Fruit fly (Drosophila melanogaster) whole organism, embryonic: Measurements from ENCODE around the gene Tengl1.

ENCODE experiments used
- ATbp ChIP-seq: fragments of 200-800 bp; sonication (Bioruptor generic); optimal IDR thresholded peaks from 2 replicates; lab custom pipeline; 2017; ENCODE audit warnings: missing biosample characterization, mild to moderate bottlenecking, missing genetic modification characterization, missing genetic modification reagents
- Atf3 ChIP-seq: fragments of 200-800 bp; sonication (Bioruptor generic); optimal IDR thresholded peaks from 3 replicates; lab custom pipeline; 2016; ENCODE audit warnings: missing biosample characterization, missing genetic modification characterization
- CG10959 ChIP-seq: fragments of 200-800 bp; sonication (Bioruptor generic); IDR thresholded peaks from 2 replicates; pipeline ENCODE4 v1.3.6; 2022; ENCODE audit warnings: missing biosample characterization, missing genetic modification characterization
- CG10979 ChIP-seq: fragments of 200-800 bp; sonication (Bioruptor generic); optimal IDR thresholded peaks from 2 replicates; lab custom pipeline; 2018; ENCODE audit warnings: missing biosample characterization, mild to moderate bottlenecking, missing genetic modification characterization, moderate library complexity
- CG12071 ChIP-seq: fragments of 200-800 bp; sonication (Bioruptor generic); optimal IDR thresholded peaks from 3 replicates; lab custom pipeline; 2018; ENCODE audit warnings: missing biosample characterization, mild to moderate bottlenecking, missing genetic modification characterization
- CG12155 ChIP-seq: fragments of 200-800 bp; sonication (Bioruptor generic); optimal IDR thresholded peaks from 3 replicates; lab custom pipeline; 2016; ENCODE audit warnings: missing biosample characterization, missing genetic modification characterization
- CG12219 ChIP-seq: fragments of 200-800 bp; sonication (Bioruptor generic); optimal IDR thresholded peaks from 3 replicates; lab custom pipeline; 2018; ENCODE audit warnings: missing biosample characterization, mild to moderate bottlenecking, missing genetic modification characterization
- CG12744 ChIP-seq: fragments of 200-800 bp; sonication (Bioruptor generic); optimal IDR thresholded peaks from 2 replicates; lab custom pipeline; 2016; ENCODE audit warnings: missing biosample characterization, missing genetic modification characterization
- CG15269 ChIP-seq: fragments of 200-800 bp; sonication (Bioruptor generic); optimal IDR thresholded peaks from 2 replicates; lab custom pipeline; 2018; ENCODE audit warnings: missing biosample characterization, mild to moderate bottlenecking, missing genetic modification characterization, moderate library complexity
- CG15514 ChIP-seq: fragments of 200-800 bp; sonication (Bioruptor generic); optimal IDR thresholded peaks from 3 replicates; lab custom pipeline; 2017; ENCODE audit warnings: missing biosample characterization, missing genetic modification characterization, mild to moderate bottlenecking, moderate library complexity, missing genetic modification reagents
- CG17328 ChIP-seq: fragments of 200-800 bp; sonication (Bioruptor generic); IDR thresholded peaks from 2 replicates; pipeline ENCODE4 v1.3.6; 2022; ENCODE audit warnings: missing biosample characterization, missing genetic modification characterization
- CG17612 ChIP-seq: fragments of 200-800 bp; sonication (Bioruptor generic); IDR thresholded peaks from 2 replicates; pipeline ENCODE4 v1.3.6; 2022; ENCODE audit warnings: missing biosample characterization, missing genetic modification characterization
- CG17829 ChIP-seq: fragments of 200-800 bp; optimal IDR thresholded peaks from 2 replicates; lab custom pipeline; 2019; ENCODE audit warnings: missing biosample characterization, mild to moderate bottlenecking, missing genetic modification characterization, moderate library complexity
- CG2875 ChIP-seq: fragments of 200-800 bp; sonication (Bioruptor generic); optimal IDR thresholded peaks from 2 replicates; lab custom pipeline; 2017; ENCODE audit warnings: missing biosample characterization, mild to moderate bottlenecking, missing genetic modification characterization, missing genetic modification reagents
- CG4820 ChIP-seq: fragments of 200-800 bp; sonication (Bioruptor generic); optimal IDR thresholded peaks from 3 replicates; lab custom pipeline; 2016; ENCODE audit warnings: missing biosample characterization, missing genetic modification characterization
- CG6813 ChIP-seq: fragments of 200-800 bp; sonication (Bioruptor generic); optimal IDR thresholded peaks from 2 replicates; lab custom pipeline; 2017; ENCODE audit warnings: missing biosample characterization, missing genetic modification characterization, mild to moderate bottlenecking, moderate library complexity, missing genetic modification reagents
- CG7745 ChIP-seq: fragments of 200-800 bp; sonication (Bioruptor generic); optimal IDR thresholded peaks from 2 replicates; lab custom pipeline; 2018; ENCODE audit warnings: missing biosample characterization, mild to moderate bottlenecking, missing genetic modification characterization, moderate library complexity
- CG7839 ChIP-seq: fragments of 200-800 bp; sonication (Bioruptor generic); optimal IDR thresholded peaks from 3 replicates; lab custom pipeline; 2018; ENCODE audit warnings: missing biosample characterization, mild to moderate bottlenecking, missing genetic modification characterization, moderate library complexity
- CG7987 ChIP-seq: fragments of 200-800 bp; sonication (Bioruptor generic); optimal IDR thresholded peaks from 2 replicates; lab custom pipeline; 2018; ENCODE audit warnings: missing biosample characterization, mild to moderate bottlenecking, missing genetic modification characterization, moderate library complexity
- CG8924 ChIP-seq: fragments of 200-800 bp; optimal IDR thresholded peaks from 3 replicates; lab custom pipeline; 2019; ENCODE audit warnings: missing biosample characterization, mild to moderate bottlenecking, missing genetic modification characterization, moderate library complexity
- HmgD ChIP-seq: fragments of 200-800 bp; sonication (Bioruptor generic); optimal IDR thresholded peaks from 3 replicates; lab custom pipeline; 2016; ENCODE audit warnings: missing biosample characterization, missing genetic modification characterization
- Hmx ChIP-seq: fragments of 200-800 bp; sonication (Bioruptor generic); optimal IDR thresholded peaks from 2 replicates; lab custom pipeline; 2016; ENCODE audit warnings: missing biosample characterization, missing genetic modification characterization
- Hr3 ChIP-seq: fragments of 200-800 bp; sonication (Bioruptor generic); optimal IDR thresholded peaks from 3 replicates; lab custom pipeline; 2016; ENCODE audit warnings: missing biosample characterization, missing genetic modification characterization
- MBD-R2 ChIP-seq: fragments of 200-800 bp; sonication (Bioruptor generic); IDR thresholded peaks from 2 replicates; pipeline ENCODE4 v1.3.6; 2022; ENCODE audit warnings: missing biosample characterization, missing genetic modification characterization
- Oli ChIP-seq: fragments of 200-800 bp; sonication (Bioruptor generic); optimal IDR thresholded peaks from 2 replicates; lab custom pipeline; 2018; ENCODE audit warnings: missing biosample characterization, mild to moderate bottlenecking, missing genetic modification characterization, moderate library complexity
- Ravus ChIP-seq: fragments of 200-800 bp; sonication (Bioruptor generic); IDR thresholded peaks from 2 replicates; pipeline ENCODE4 v1.3.6; 2022; ENCODE audit warnings: missing biosample characterization, missing genetic modification characterization
- Sin3A ChIP-seq: fragments of >200 bp; optimal IDR thresholded peaks from 2 replicates; lab custom pipeline; 2018
- Six4 ChIP-seq: fragments of 200-800 bp; sonication (Bioruptor generic); optimal IDR thresholded peaks from 2 replicates; lab custom pipeline; 2016; ENCODE audit warnings: missing biosample characterization, missing genetic modification characterization
- Sox102F ChIP-seq: fragments of 200-800 bp; sonication (Bioruptor generic); optimal IDR thresholded peaks from 2 replicates; lab custom pipeline; 2018; ENCODE audit warnings: missing biosample characterization, mild to moderate bottlenecking, missing genetic modification characterization, moderate library complexity
- Ssrp ChIP-seq: fragments of 200-800 bp; sonication (Bioruptor generic); optimal IDR thresholded peaks from 2 replicates; lab custom pipeline; 2018; ENCODE audit warnings: missing biosample characterization, mild to moderate bottlenecking, missing genetic modification characterization, moderate library complexity
- Usf ChIP-seq: fragments of 200-800 bp; sonication (Bioruptor generic); optimal IDR thresholded peaks from 2 replicates; lab custom pipeline; 2017; ENCODE audit warnings: missing genotype, missing biosample characterization, missing genetic modification characterization
- abd-A ChIP-seq: fragments of 200-800 bp; sonication (Bioruptor generic); optimal IDR thresholded peaks from 3 replicates; lab custom pipeline; 2019; ENCODE audit warnings: missing biosample characterization, mild to moderate bottlenecking, missing genetic modification characterization, moderate library complexity
- br ChIP-seq: fragments of >200 bp; optimal IDR thresholded peaks from 2 replicates; lab custom pipeline; 2017
- crc ChIP-seq: fragments of 200-800 bp; sonication (Bioruptor generic); optimal IDR thresholded peaks from 2 replicates; lab custom pipeline; 2016; ENCODE audit warnings: missing biosample characterization, missing genetic modification characterization
- da ChIP-seq: fragments of 200-800 bp; sonication (Bioruptor generic); optimal IDR thresholded peaks from 2 replicates; lab custom pipeline; 2016; ENCODE audit warnings: missing biosample characterization, missing genetic modification characterization
- dysf ChIP-seq: fragments of 200-800 bp; sonication (Bioruptor generic); IDR thresholded peaks from 3 replicates; pipeline ENCODE4 v1.3.6; 2022; ENCODE audit warnings: missing biosample characterization, missing genetic modification characterization
- gcm ChIP-seq: fragments of 200-800 bp; sonication (Bioruptor generic); optimal IDR thresholded peaks from 2 replicates; lab custom pipeline; 2019; ENCODE audit warnings: missing biosample characterization, mild to moderate bottlenecking, missing genetic modification characterization, moderate library complexity
- gsb ChIP-seq: fragments of 200-800 bp; sonication (Bioruptor generic); IDR thresholded peaks from 2 replicates; pipeline ENCODE4 v1.3.6; 2022; ENCODE audit warnings: missing biosample characterization, missing genetic modification characterization
- kay ChIP-seq: fragments of 200-800 bp; sonication (Bioruptor generic); optimal IDR thresholded peaks from 2 replicates; lab custom pipeline; 2016; ENCODE audit warnings: missing biosample characterization, missing genetic modification characterization
- lab ChIP-seq: fragments of 200-800 bp; sonication (Bioruptor generic); optimal IDR thresholded peaks from 3 replicates; lab custom pipeline; 2017; ENCODE audit warnings: missing biosample characterization, missing genetic modification characterization, mild to moderate bottlenecking, moderate library complexity, missing genetic modification reagents
- mirr ChIP-seq: fragments of 200-800 bp; sonication (Bioruptor generic); optimal IDR thresholded peaks from 3 replicates; lab custom pipeline; 2018; ENCODE audit warnings: missing biosample characterization, mild to moderate bottlenecking, missing genetic modification characterization
- nom ChIP-seq: fragments of 200-800 bp; sonication (Bioruptor generic); optimal IDR thresholded peaks from 2 replicates; lab custom pipeline; 2017; ENCODE audit warnings: missing biosample characterization, missing genetic modification characterization, mild to moderate bottlenecking, moderate library complexity, missing genetic modification reagents
- peb ChIP-seq: fragments of 200-800 bp; sonication (Bioruptor generic); IDR thresholded peaks from 2 replicates; pipeline ENCODE4 v1.3.6; 2022; ENCODE audit warnings: missing biosample characterization, missing genetic modification characterization
- ranshi ChIP-seq: fragments of 200-800 bp; sonication (Bioruptor generic); IDR thresholded peaks from 2 replicates; pipeline ENCODE4 v1.3.6; 2022; ENCODE audit warnings: missing biosample characterization, missing genetic modification characterization
- sc ChIP-seq, 3 experiments: fragments of >200 bp in 2 of 3; fragments of 200-800 bp in 1 of 3; sonication (Bioruptor generic) in 1 of 3; optimal IDR thresholded peaks; 2 replicates in 2 of 3; 3 replicates in 1 of 3; lab custom pipeline; 2017; ENCODE audit warnings: mild to moderate bottlenecking in 1 of 3, missing biosample characterization in 1 of 3, missing genetic modification characterization in 1 of 3, missing genetic modification reagents in 1 of 3
- sd ChIP-seq: fragments of 200-800 bp; sonication (Bioruptor generic); optimal IDR thresholded peaks from 3 replicates; lab custom pipeline; 2018; ENCODE audit warnings: missing biosample characterization, mild to moderate bottlenecking, missing genetic modification characterization, moderate library complexity
- shn ChIP-seq: fragments of 200-800 bp; sonication (Bioruptor generic); optimal IDR thresholded peaks from 3 replicates; lab custom pipeline; 2016; ENCODE audit warnings: missing biosample characterization, missing genetic modification characterization
- sima ChIP-seq: fragments of 200-800 bp; sonication (Bioruptor generic); optimal IDR thresholded peaks from 2 replicates; lab custom pipeline; 2016; ENCODE audit warnings: missing biosample characterization, missing genetic modification characterization
- toy ChIP-seq: fragments of 200-800 bp; sonication (Bioruptor generic); IDR thresholded peaks from 2 replicates; pipeline ENCODE4 v1.3.6; 2022; ENCODE audit warnings: missing biosample characterization, missing genetic modification characterization
- z ChIP-seq: fragments of 200-800 bp; sonication (Bioruptor generic); IDR thresholded peaks from 3 replicates; pipeline ENCODE4 v1.3.6; 2022; ENCODE audit warnings: missing biosample characterization, missing genetic modification characterization

The Tengl1 gene

DNA sequence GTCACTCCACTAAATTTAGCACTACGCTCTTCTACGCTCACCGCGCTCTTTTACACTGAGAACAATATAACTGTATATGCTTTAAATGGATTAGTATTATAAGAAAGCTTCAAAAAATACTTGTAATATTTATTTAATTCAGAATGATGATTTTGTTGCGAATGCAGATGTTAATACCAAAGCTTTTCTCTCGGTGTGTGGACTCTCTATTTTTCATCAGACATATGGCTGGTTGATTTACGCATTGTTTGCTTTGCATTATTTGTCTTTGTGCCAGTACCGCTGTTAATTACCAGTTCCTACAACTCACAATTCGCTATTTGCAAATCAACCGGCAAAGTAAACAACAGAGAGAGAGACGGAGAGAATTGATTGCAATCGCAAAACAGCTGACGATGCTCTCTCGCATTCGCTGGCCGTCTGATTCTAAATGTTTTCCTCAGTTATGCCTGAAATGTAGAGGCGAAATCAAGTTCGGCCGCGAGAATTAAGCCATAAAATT is 18.7 kb downstream of the Tengl1 start (continued):
- peak; percentile 96 for TF ChIP-seq MBD-R2 (GFP tag; lab: Robert Waterston, UW)
- TF ChIP-seq Oli (tag; lab: Kevin White, UChicago) = peak; percentile 96
- peak; percentile 85 for TF ChIP-seq sd (tag; lab: Kevin White, UChicago)
- peak; percentile 94 for TF ChIP-seq CG2875
- TF ChIP-seq Ssrp (tag; lab: Kevin White, UChicago) = peak; percentile 91
- peak; percentile 84 for TF ChIP-seq sima (GFP tag; lab: Kevin White, UChicago)
- TF ChIP-seq shn (GFP tag; lab: Kevin White, UChicago) = peak; percentile 94
- TF ChIP-seq crc = peak; percentile 91
- peak; percentile 95 for TF ChIP-seq CG10959 (GFP tag; lab: Robert Waterston, UW)
- peak; percentile 57 for TF ChIP-seq CG7745 (tag; lab: Kevin White, UChicago)
- TF ChIP-seq toy (GFP tag; lab: Robert Waterston, UW) = peak; percentile 95
- TF ChIP-seq CG10979 (tag; lab: Kevin White, UChicago) = peak; percentile 92
- TF ChIP-seq Atf3 = peak; percentile 92
- peak; percentile 95 for TF ChIP-seq CG12071
- peak; percentile 96 for TF ChIP-seq kay (GFP tag; lab: Kevin White, UChicago)
- TF ChIP-seq CG15514 (GFP tag; lab: Kevin White, UChicago) = peak; percentile 90
- peak; percentile 97 for TF ChIP-seq Sox102F (GFP tag; lab: Kevin White, UChicago)
- peak; percentile 97 for TF ChIP-seq Hr3 (GFP tag; lab: Kevin White, UChicago)
- peak; percentile 98 for TF ChIP-seq CG8924
- peak; percentile 97 for TF ChIP-seq lab (GFP tag; lab: Kevin White, UChicago)
- peak; percentile 95 for TF ChIP-seq gcm
- TF ChIP-seq Sin3A (lab: Kevin White, UChicago) = no peak
- peak; percentile 48 for TF ChIP-seq abd-A (tag; lab: Kevin White, UChicago)
- peak; percentile 98 for TF ChIP-seq CG7839 (tag; lab: Kevin White, UChicago)
- TF ChIP-seq da (GFP tag; lab: Kevin White, UChicago) = peak; percentile 84
- TF ChIP-seq CG15269 (tag; lab: Kevin White, UChicago) = peak; percentile 99
- peak; percentile 93 for TF ChIP-seq CG12155
- TF ChIP-seq ranshi (GFP tag; lab: Robert Waterston, UW) = peak; percentile 97
- TF ChIP-seq CG12744 (GFP tag; lab: Kevin White, UChicago) = peak; percentile 93
- TF ChIP-seq dysf (GFP tag; lab: Robert Waterston, UW) = peak; percentile 99
- TF ChIP-seq z (GFP tag; lab: Robert Waterston, UW) = peak; percentile 81
- TF ChIP-seq ATbp (GFP tag; lab: Kevin White, UChicago) = peak; percentile 96
- TF ChIP-seq CG12219 (GFP tag; lab: Kevin White, UChicago) = peak; percentile 96
- TF ChIP-seq Hmx (GFP tag; lab: Kevin White, UChicago) = peak; percentile 78
- TF ChIP-seq CG6813 (GFP tag; lab: Kevin White, UChicago) = peak; percentile 94
- TF ChIP-seq Ravus (GFP tag; lab: Robert Waterston, UW) = peak; percentile 95
- TF ChIP-seq Six4 = peak; percentile 92
- TF ChIP-seq gsb (GFP tag; lab: Robert Waterston, UW) = peak; percentile 97
- TF ChIP-seq CG17328 (GFP tag; lab: Robert Waterston, UW) = peak; percentile 98
- peak; percentile 93 for TF ChIP-seq peb (GFP tag; lab: Robert Waterston, UW)
- peak; percentile 93 for TF ChIP-seq CG4820 (GFP tag; lab: Kevin White, UChicago)
- peak; percentile 94 for TF ChIP-seq mirr (GFP tag; lab: Kevin White, UChicago)
- peak; percentile 95 for TF ChIP-seq CG17829 (tag; lab: Kevin White, UChicago)
- peak; percentile 89 for TF ChIP-seq CG7987
- peak; percentile 96 for TF ChIP-seq nom
- peak; percentile 86 for TF ChIP-seq Usf (GFP tag; lab: Kevin White, UChicago)
- TF ChIP-seq br (lab: Kevin White, UChicago) = no peak
- peak; percentile 93 for TF ChIP-seq CG17612 (GFP tag; lab: Robert Waterston, UW)
- peak; percentile 81 for TF ChIP-seq HmgD (GFP tag; lab: Kevin White, UChicago)
- no peak for TF ChIP-seq sc (optimal IDR thresholded peaks at IDR 0.05; lab: Kevin White, UChicago)
- TF ChIP-seq sc (GFP tag; optimal IDR thresholded peaks at IDR 0.05; lab: Kevin White, UChicago) = peak; percentile 93
